Worm (Caenorhabditis elegans) whole organism, young adult: ENCODE data around the gene srg-10.

Experiments
- B0336.3 ChIP-seq: fragments of 200-800 bp; sonication (Bioruptor generic); IDR thresholded peaks from 2 replicates; pipeline ENCODE4 v1.3.6; 2022; ENCODE audit warnings: missing genetic modification characterization, missing compliant biosample characterization
- C17E4.6 ChIP-seq: fragments of 200-800 bp; sonication (Bioruptor generic); IDR thresholded peaks from 2 replicates; pipeline ENCODE4 v1.3.6; 2022; ENCODE audit warnings: missing genetic modification reagents, missing genetic modification characterization, missing compliant biosample characterization
- F39B2.1 ChIP-seq: fragments of 200-800 bp; sonication (Bioruptor generic); IDR thresholded peaks from 2 replicates; pipeline ENCODE4 v1.3.6; 2022; ENCODE audit warnings: missing genetic modification reagents, missing genetic modification characterization, missing compliant biosample characterization
- F52B5.7 ChIP-seq: sonication (generic microtip); optimal IDR thresholded peaks from 2 replicates; lab custom pipeline; 2016; ENCODE audit warnings: mild to moderate bottlenecking, missing genetic modification characterization, missing compliant biosample characterization
- F57A8.1 ChIP-seq: fragments of 200-800 bp; sonication (Bioruptor generic); optimal IDR thresholded peaks from 2 replicates; lab custom pipeline; 2018; ENCODE audit warnings: mild to moderate bottlenecking, missing genetic modification characterization, moderate library complexity, missing compliant biosample characterization
- K11D2.4 ChIP-seq: fragments of 200-800 bp; sonication (Bioruptor generic); IDR thresholded peaks from 2 replicates; pipeline ENCODE4 v1.3.6; 2022; ENCODE audit warnings: missing genetic modification reagents, missing genetic modification characterization, missing compliant biosample characterization
- Y53F4B.3 ChIP-seq: fragments of 200-800 bp; sonication (Bioruptor generic); IDR thresholded peaks from 2 replicates; pipeline ENCODE4 v1.3.6; 2022; ENCODE audit warnings: missing genetic modification reagents, missing genetic modification characterization, missing compliant biosample characterization
- Y56A3A.18 ChIP-seq: fragments of 200-800 bp; sonication (Bioruptor generic); IDR thresholded peaks from 2 replicates; pipeline ENCODE4 v1.3.6; 2022; ENCODE audit warnings: missing genetic modification reagents, missing genetic modification characterization, missing compliant biosample characterization
- Y67H2A.10 ChIP-seq: fragments of 200-800 bp; sonication (Bioruptor generic); conservative IDR thresholded peaks from 2 replicates; pipeline ENCODE4 v1.3.6; 2022; ENCODE audit warnings: missing genetic modification reagents, missing genetic modification characterization, missing compliant biosample characterization
- Y95B8A.8 ChIP-seq: fragments of 200-800 bp; sonication (Bioruptor generic); IDR thresholded peaks from 2 replicates; pipeline ENCODE4 v1.3.6; 2022; ENCODE audit warnings: missing genetic modification reagents, missing genetic modification characterization, missing compliant biosample characterization
- ZK185.1 ChIP-seq: sonication (generic microtip); optimal IDR thresholded peaks from 2 replicates; lab custom pipeline; 2016; ENCODE audit warnings: mild to moderate bottlenecking, missing genetic modification characterization, missing compliant biosample characterization; ENCODE audit not compliant: poor library complexity, severe bottlenecking
- akir-1 ChIP-seq: fragments of 200-800 bp; sonication (Bioruptor generic); optimal IDR thresholded peaks from 2 replicates; lab custom pipeline; 2018; ENCODE audit warnings: mild to moderate bottlenecking, missing genetic modification characterization, moderate library complexity, missing compliant biosample characterization
- athp-1 ChIP-seq: sonication (generic microtip); optimal IDR thresholded peaks from 2 replicates; lab custom pipeline; 2017; ENCODE audit warnings: mild to moderate bottlenecking, missing genetic modification characterization, missing compliant biosample characterization
- attf-3 ChIP-seq: fragments of 200-800 bp; sonication (Bioruptor generic); conservative IDR thresholded peaks from 2 replicates; pipeline ENCODE4 v1.3.6; 2022; ENCODE audit warnings: missing genetic modification reagents, missing genetic modification characterization, missing compliant biosample characterization
- cebp-1 ChIP-seq, 2 experiments: fragments of 200-800 bp in 1 of 2; sonication (Bioruptor generic) in 1 of 2; sonication (generic microtip) in 1 of 2; IDR thresholded peaks in 1 of 2; optimal IDR thresholded peaks in 1 of 2; 2 replicates each; pipeline versions ENCODE4 v1.3.6 to Lab custom; 2017 to 2022; ENCODE audit warnings: missing compliant biosample characterization in 2 of 2, missing genetic modification characterization in 2 of 2, mild to moderate bottlenecking in 1 of 2, missing genetic modification reagents in 1 of 2, moderate library complexity in 1 of 2
- ceh-100 ChIP-seq: fragments of 200-800 bp; sonication (Bioruptor generic); IDR thresholded peaks from 2 replicates; pipeline ENCODE4 v1.3.6; 2022; ENCODE audit warnings: missing genetic modification reagents, missing genetic modification characterization, missing compliant biosample characterization
- ceh-40 ChIP-seq: fragments of 200-800 bp; sonication (Bioruptor generic); IDR thresholded peaks from 2 replicates; pipeline ENCODE4 v1.3.6; 2022; ENCODE audit warnings: missing genetic modification characterization, missing compliant biosample characterization
- fkh-3 ChIP-seq: sonication (generic microtip); optimal IDR thresholded peaks from 2 replicates; lab custom pipeline; 2016; ENCODE audit warnings: mild to moderate bottlenecking, missing genetic modification characterization, missing compliant biosample characterization
- hlh-26 ChIP-seq: fragments of 200-800 bp; sonication (Bioruptor generic); conservative IDR thresholded peaks from 2 replicates; pipeline ENCODE4 v1.3.6; 2022; ENCODE audit warnings: missing genetic modification reagents, missing genetic modification characterization, missing compliant biosample characterization
- hmg-1.2 ChIP-seq: fragments of 200-800 bp; sonication (Bioruptor generic); IDR thresholded peaks from 2 replicates; pipeline ENCODE4 v1.3.6; 2022; ENCODE audit warnings: missing genetic modification reagents, missing genetic modification characterization, missing compliant biosample characterization
- hmg-20 ChIP-seq: fragments of 200-800 bp; sonication (Bioruptor generic); IDR thresholded peaks from 2 replicates; pipeline ENCODE4 v1.3.6; 2022; ENCODE audit warnings: missing genetic modification reagents, missing genetic modification characterization, missing compliant biosample characterization
- lin-26 ChIP-seq: fragments of 200-800 bp; sonication (Bioruptor generic); IDR thresholded peaks from 2 replicates; pipeline ENCODE4 v1.3.6; 2022; ENCODE audit warnings: missing genetic modification reagents, missing genetic modification characterization, missing compliant biosample characterization
- lir-1 ChIP-seq: fragments of 200-800 bp; sonication (Bioruptor generic); conservative IDR thresholded peaks from 2 replicates; pipeline ENCODE4 v1.3.6; 2022; ENCODE audit warnings: missing genetic modification reagents, missing genetic modification characterization, missing compliant biosample characterization
- lsl-1 ChIP-seq: fragments of 200-800 bp; sonication (Bioruptor generic); optimal IDR thresholded peaks from 2 replicates; lab custom pipeline; 2018; ENCODE audit warnings: mild to moderate bottlenecking, missing genetic modification characterization, moderate library complexity, missing compliant biosample characterization
- madf-10 ChIP-seq: sonication (generic microtip); optimal IDR thresholded peaks from 2 replicates; lab custom pipeline; 2016; ENCODE audit warnings: mild to moderate bottlenecking, missing genetic modification characterization, missing compliant biosample characterization
- nhr-179 ChIP-seq: sonication (generic microtip); optimal IDR thresholded peaks from 2 replicates; lab custom pipeline; 2016; ENCODE audit warnings: mild to moderate bottlenecking, missing genetic modification characterization, missing compliant biosample characterization
- nhr-27 ChIP-seq: fragments of 200-800 bp; sonication (Bioruptor generic); optimal IDR thresholded peaks from 2 replicates; lab custom pipeline; 2018; ENCODE audit warnings: mild to moderate bottlenecking, missing genetic modification characterization, moderate library complexity, missing compliant biosample characterization
- pbrm-1 ChIP-seq: fragments of 200-800 bp; sonication (Bioruptor generic); IDR thresholded peaks from 2 replicates; pipeline ENCODE4 v1.3.6; 2022; ENCODE audit warnings: missing genetic modification reagents, missing genetic modification characterization, missing compliant biosample characterization
- pha-4 ChIP-seq: fragments of 150-350 bp; sonication (generic microtip); optimal IDR thresholded peaks from 2 replicates; lab custom pipeline; 2014; ENCODE audit warnings: missing biosample characterization, missing genetic modification reagents, missing genetic modification characterization
- rec-8 ChIP-seq, 2 experiments: sonication (generic microtip); optimal IDR thresholded peaks; 2 replicates each; lab custom pipeline; 2016; ENCODE audit warnings: mild to moderate bottlenecking in 2 of 2, missing genetic modification characterization in 2 of 2, missing genetic modification reagents in 2 of 2, missing genotype in 2 of 2, missing biosample characterization in 1 of 2, missing compliant biosample characterization in 1 of 2, moderate library complexity in 1 of 2
- repo-1 ChIP-seq: sonication (generic microtip); optimal IDR thresholded peaks from 2 replicates; lab custom pipeline; 2017; ENCODE audit warnings: mild to moderate bottlenecking, missing genetic modification characterization, missing compliant biosample characterization
- sea-2 ChIP-seq: fragments of 200-800 bp; sonication (Bioruptor generic); IDR thresholded peaks from 2 replicates; pipeline ENCODE4 v1.3.6; 2022; ENCODE audit warnings: missing genetic modification characterization, missing compliant biosample characterization
- snpc-4 ChIP-seq, 5 experiments: fragments of 150-350 bp in 1 of 5; sonication (generic microtip) in 4 of 5; optimal IDR thresholded peaks; 2 replicates each; lab custom pipeline; 2014 to 2018; ENCODE audit warnings: missing genetic modification characterization in 5 of 5, missing biosample characterization in 3 of 5, antibody characterized with exemption in 2 of 5, mild to moderate bottlenecking in 2 of 5, missing compliant biosample characterization in 2 of 5, missing genotype in 2 of 5, moderate library complexity in 2 of 5, missing genetic modification reagents in 1 of 5
- zim-3 ChIP-seq: sonication (generic microtip); optimal IDR thresholded peaks from 2 replicates; lab custom pipeline; 2017; ENCODE audit warnings: mild to moderate bottlenecking, missing genetic modification characterization, moderate library complexity, missing compliant biosample characterization
- ztf-18 ChIP-seq: sonication (generic microtip); optimal IDR thresholded peaks from 2 replicates; lab custom pipeline; 2016; ENCODE audit warnings: missing genotype, mild to moderate bottlenecking, missing genetic modification characterization, missing compliant biosample characterization
- ztf-3 ChIP-seq: fragments of 200-800 bp; sonication (Bioruptor generic); optimal IDR thresholded peaks from 2 replicates; lab custom pipeline; 2018; ENCODE audit warnings: mild to moderate bottlenecking, missing genetic modification characterization, missing compliant biosample characterization

The srg-10 gene

DNA sequence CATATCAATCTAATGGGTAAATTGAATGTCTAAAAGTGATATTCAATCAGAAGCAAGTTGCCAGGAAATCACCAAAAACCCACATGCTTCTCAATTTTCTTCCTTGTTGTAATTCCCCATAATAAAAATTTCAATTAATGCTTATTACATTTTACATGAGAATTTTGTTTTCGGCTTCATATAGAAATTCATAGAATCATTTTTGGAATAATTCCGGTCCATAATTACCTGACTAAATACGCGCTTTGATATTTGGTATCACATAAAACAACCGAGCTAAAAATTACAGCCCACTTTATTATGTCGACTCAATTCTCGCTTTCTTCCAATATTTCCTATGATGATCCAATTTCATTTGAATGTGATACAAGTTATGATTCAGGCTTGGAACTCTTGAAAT is 5.6 kb upstream of the srg-10 start, which contains the start of gene srg-13:
srg-13 (plus strand) TSS at position 301 of the 400 bp plus-strand sequence.
- TF ChIP-seq F52B5.7 (tag; lab: Kevin White, UChicago) (no peak), athp-1 (no peak), hmg-20 (GFP tag; lab: Robert Waterston, UW) (no peak), nhr-179 (tag; lab: Kevin White, UChicago) (no peak), F39B2.1 (GFP tag; lab: Robert Waterston, UW) (no peak), B0336.3 (no peak), lsl-1 (GFP tag; lab: Kevin White, UChicago) (no peak), attf-3 (GFP tag; lab: Robert Waterston, UW) (no peak), sea-2 (GFP tag; lab: Robert Waterston, UW) (no peak), hmg-1.2 (GFP tag; lab: Robert Waterston, UW) (no peak), rec-8 (tag; optimal IDR thresholded peaks at IDR 0.05; lab: Kevin White, UChicago) (no peak), lir-1 (GFP tag; lab: Robert Waterston, UW) (no peak), zim-3 (tag; lab: Kevin White, UChicago) (no peak), F57A8.1 (no peak), ztf-18 (tag; lab: Kevin White, UChicago) (no peak), ceh-100 (no peak), Y67H2A.10 (GFP tag; lab: Robert Waterston, UW) (no peak)

ce11 chrIII:4679963-4680484 is 2.5 kb downstream of the srg-10 start, which contains the start of gene srg-11:
Gene srg-11 (plus strand): TSS chrIII:4680013.
- TF ChIP-seq madf-10 (tag; lab: Kevin White, UChicago) (no peak), C17E4.6 (GFP tag; lab: Robert Waterston, UW) (no peak), lin-26 (GFP tag; lab: Robert Waterston, UW) (no peak), hlh-26 (GFP tag; lab: Robert Waterston, UW) (no peak), akir-1 (GFP tag; lab: Kevin White, UChicago) (no peak), pha-4 (no peak), fkh-3 (no peak), K11D2.4 (GFP tag; lab: Robert Waterston, UW) (no peak), hmg-1.2 (GFP tag; lab: Robert Waterston, UW) (no peak)
- TF ChIP-seq, all 124 proteins: peak for 0

DNA sequence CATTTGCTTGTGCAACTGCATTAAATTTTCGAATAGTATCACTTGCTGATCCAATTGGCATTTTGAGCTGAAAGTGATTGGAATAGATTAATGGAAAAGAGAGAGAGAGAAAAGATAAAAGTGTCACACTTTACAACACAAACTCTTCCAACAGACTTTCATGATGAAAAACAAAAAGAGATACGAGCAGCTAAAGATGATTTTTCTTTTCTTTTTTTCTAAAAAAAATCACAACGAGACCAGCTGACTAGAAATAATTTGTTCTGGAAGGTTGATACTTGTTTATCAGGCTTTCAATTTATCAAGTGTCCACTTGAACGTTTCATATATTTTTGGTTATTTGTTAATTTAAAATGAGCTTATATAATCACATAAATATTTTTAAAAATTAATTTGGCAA is 9.6 kb downstream of the srg-10 start:
- TF ChIP-seq ztf-3 (GFP tag; lab: Kevin White, UChicago) (no peak), Y53F4B.3 (GFP tag; lab: Robert Waterston, UW) (no peak), hmg-1.2 (GFP tag; lab: Robert Waterston, UW) (no peak), nhr-27 (no peak), ZK185.1 (tag; lab: Kevin White, UChicago) (no peak), ceh-40 (GFP tag; lab: Robert Waterston, UW) (no peak), Y95B8A.8 (GFP tag; lab: Robert Waterston, UW) (no peak), snpc-4 (GFP tag; optimal IDR thresholded peaks at IDR 0.05; lab: Kevin White, UChicago) (no peak), snpc-4 (tag; optimal IDR thresholded peaks at IDR 0.05; lab: Kevin White, UChicago) (no peak), repo-1 (tag; lab: Kevin White, UChicago) (no peak), cebp-1 (GFP tag; IDR thresholded peaks at IDR 0.05; lab: Robert Waterston, UW) (no peak), cebp-1 (tag; optimal IDR thresholded peaks at IDR 0.05; lab: Kevin White, UChicago) (no peak), pbrm-1 (GFP tag; lab: Robert Waterston, UW) (no peak), Y56A3A.18 (GFP tag; lab: Robert Waterston, UW) (no peak)
